Worm (Caenorhabditis elegans) whole organism, L3 larva: ENCODE measurements around the gene clc-26.

Experiments used
- aly-2 ChIP-seq: fragments of 150-350 bp; optimal IDR thresholded peaks from 2 replicates; lab custom pipeline; 2014; ENCODE audit warnings: missing biosample characterization, missing genetic modification characterization
- ceh-28 ChIP-seq: fragments of 150-350 bp; optimal IDR thresholded peaks from 2 replicates; lab custom pipeline; 2014; ENCODE audit warnings: missing biosample characterization, missing genetic modification reagents, missing genetic modification characterization
- ceh-82 ChIP-seq: fragments of 150-350 bp; optimal IDR thresholded peaks from 2 replicates; lab custom pipeline; 2014; ENCODE audit warnings: missing biosample characterization, missing genetic modification characterization
- daf-12 ChIP-seq: fragments of 150-350 bp; optimal IDR thresholded peaks from 2 replicates; lab custom pipeline; 2014; ENCODE audit warnings: missing biosample characterization, missing genetic modification reagents, missing genetic modification characterization
- egl-27 ChIP-seq: sonication (generic microtip); optimal IDR thresholded peaks from 4 replicates; lab custom pipeline; 2017; ENCODE audit warnings: missing biosample characterization, missing genetic modification reagents, missing genetic modification characterization
- egl-5 ChIP-seq: fragments of 150-350 bp; optimal IDR thresholded peaks from 2 replicates; lab custom pipeline; 2017; ENCODE audit warnings: missing biosample characterization, missing genetic modification reagents, missing genetic modification characterization, inconsistent platforms
- elt-2 ChIP-seq: sonication (generic microtip); optimal IDR thresholded peaks from 2 replicates; lab custom pipeline; 2016; ENCODE audit warnings: missing genetic modification reagents, mild to moderate bottlenecking, missing genetic modification characterization, missing compliant biosample characterization
- elt-3 ChIP-seq, 3 experiments: fragments of 150-350 bp in 1 of 3; sonication (generic microtip) in 2 of 3; optimal IDR thresholded peaks; 2 replicates in 2 of 3; 4 replicates in 1 of 3; lab custom pipeline; 2014 to 2017; ENCODE audit warnings: missing biosample characterization in 3 of 3, missing genetic modification characterization in 3 of 3
- eor-1 ChIP-seq, 2 experiments: fragments of 150-350 bp; optimal IDR thresholded peaks; 2 replicates each; lab custom pipeline; 2014 to 2018; ENCODE audit warnings: missing biosample characterization in 2 of 2, missing genetic modification characterization in 2 of 2
- fkh-2 ChIP-seq: fragments of 150-350 bp; optimal IDR thresholded peaks from 2 replicates; lab custom pipeline; 2014; ENCODE audit warnings: missing biosample characterization, missing genetic modification reagents, missing genetic modification characterization
- jun-1 ChIP-seq: fragments of 150-350 bp; optimal IDR thresholded peaks from 2 replicates; lab custom pipeline; 2014; ENCODE audit warnings: missing biosample characterization, missing genetic modification reagents, missing genetic modification characterization
- lin-15B ChIP-seq: fragments of 150-350 bp; optimal IDR thresholded peaks from 2 replicates; lab custom pipeline; 2014; ENCODE audit warnings: missing biosample characterization, missing genetic modification characterization
- mml-1 ChIP-seq: fragments of 150-350 bp; sonication (generic microtip); optimal IDR thresholded peaks from 3 replicates; lab custom pipeline; 2014; ENCODE audit warnings: missing biosample characterization, missing genetic modification characterization
- nfya-1 ChIP-seq: sonication (generic microtip); optimal IDR thresholded peaks from 2 replicates; lab custom pipeline; 2017; ENCODE audit warnings: missing genetic modification characterization, mild to moderate bottlenecking, missing compliant biosample characterization, antibody characterized with exemption, moderate library complexity; ENCODE audit not compliant: insufficient read depth
- nhr-11 ChIP-seq: fragments of 150-350 bp; optimal IDR thresholded peaks from 2 replicates; lab custom pipeline; 2014; ENCODE audit warnings: missing biosample characterization, missing genetic modification characterization
- nhr-12 ChIP-seq: fragments of 150-350 bp; optimal IDR thresholded peaks from 2 replicates; lab custom pipeline; 2014; ENCODE audit warnings: missing biosample characterization, missing genetic modification characterization
- nhr-23 ChIP-seq: fragments of 150-350 bp; optimal IDR thresholded peaks from 2 replicates; lab custom pipeline; 2014; ENCODE audit warnings: missing biosample characterization, missing genetic modification reagents, missing genetic modification characterization
- nhr-43 ChIP-seq: sonication (generic microtip); optimal IDR thresholded peaks from 2 replicates; lab custom pipeline; 2016; ENCODE audit warnings: mild to moderate bottlenecking, missing genetic modification characterization, missing compliant biosample characterization; ENCODE audit not compliant: poor library complexity, severe bottlenecking
- nhr-67 ChIP-seq: fragments of 150-350 bp; optimal IDR thresholded peaks from 2 replicates; lab custom pipeline; 2014; ENCODE audit warnings: missing biosample characterization, missing genetic modification characterization
- nhr-77 ChIP-seq: fragments of 150-350 bp; optimal IDR thresholded peaks from 2 replicates; lab custom pipeline; 2014; ENCODE audit warnings: missing biosample characterization, missing genetic modification characterization
- pqm-1 ChIP-seq: fragments of 150-350 bp; optimal IDR thresholded peaks from 2 replicates; lab custom pipeline; 2017; ENCODE audit warnings: missing biosample characterization, missing genetic modification characterization, inconsistent platforms
- tbx-2 ChIP-seq: sonication (generic microtip); optimal IDR thresholded peaks from 2 replicates; lab custom pipeline; 2016; ENCODE audit warnings: mild to moderate bottlenecking, missing genetic modification characterization, missing compliant biosample characterization
- zag-1 ChIP-seq: fragments of 150-350 bp; optimal IDR thresholded peaks from 2 replicates; lab custom pipeline; 2014; ENCODE audit warnings: missing biosample characterization, missing genetic modification characterization
- ztf-11 ChIP-seq: fragments of 150-350 bp; optimal IDR thresholded peaks from 2 replicates; lab custom pipeline; 2014; ENCODE audit warnings: missing biosample characterization, missing genetic modification characterization
- ztf-4 ChIP-seq: fragments of 150-350 bp; optimal IDR thresholded peaks from 2 replicates; lab custom pipeline; 2014; ENCODE audit warnings: missing biosample characterization, missing genetic modification characterization

clc-26 gene

ce11 chrIII:1034853-1035252 is 4.0 kb upstream of the clc-26 start:
- TF ChIP-seq zag-1 (tag; lab: Kevin White, UChicago) (no peak), ceh-82 (tag; lab: Kevin White, UChicago) (no peak), ceh-28 (tag; lab: Kevin White, UChicago) (no peak), nhr-23 (tag; lab: Kevin White, UChicago) (no peak)

ce11 chrIII:1028233-1028632 is 2.6 kb downstream of the clc-26 start:
- peak; percentile 76 for TF ChIP-seq elt-2 (tag; lab: Kevin White, UChicago)
- no peak for TF ChIP-seq ztf-11 (tag; lab: Kevin White, UChicago)
- no peak for TF ChIP-seq lin-15B (tag; lab: Kevin White, UChicago)
- peak; percentile 43 for TF ChIP-seq pqm-1
- TF ChIP-seq nhr-43: no peak
- TF ChIP-seq elt-3 (tag; optimal IDR thresholded peaks at IDR 0.05; lab: Kevin White, UChicago): no peak
- peak; percentile 19 for TF ChIP-seq jun-1 (tag; lab: Kevin White, UChicago)
- no peak for TF ChIP-seq aly-2 (tag; lab: Kevin White, UChicago)

ce11 chrIII:1026261-1026660 is 4.6 kb downstream of the clc-26 start, which contains the start of gene clc-25:
TSS of gene clc-25 (minus strand) at chrIII:1026361.
- TF ChIP-seq elt-2 (tag; lab: Kevin White, UChicago): peak; percentile 33
- no peak for TF ChIP-seq daf-12 (tag; lab: Kevin White, UChicago)

- TF ChIP-seq ztf-4 (tag; lab: Kevin White, UChicago) (no peak), elt-2 (tag; lab: Kevin White, UChicago) (peak; percentile 65)
These were observed 10.1 kb downstream of the clc-26 start, which contains the start of gene clc-23 for ce11 chrIII:1020732-1021131. TSS of gene clc-23 (plus strand) at chrIII:1020954.

- TF ChIP-seq eor-1 (tag; optimal IDR thresholded peaks at IDR 0.05; lab: Kevin White, UChicago) (no peak), pqm-1 (no peak)
These were observed 14.8 kb downstream of the clc-26 start, which contains the start of gene Y34F4.3 for ce11 chrIII:1016080-1016479. TSS of gene Y34F4.3 (minus strand) at chrIII:1016180.

ce11 chrIII:1009775-1010174 is 21.1 kb downstream of the clc-26 start, which contains the start of gene clc-24:
TSS of gene clc-24 (plus strand) at chrIII:1010037.
- TF ChIP-seq nhr-77 (tag; lab: Kevin White, UChicago) (no peak), ceh-82 (tag; lab: Kevin White, UChicago) (no peak), nfya-1 (tag; lab: Kevin White, UChicago) (no peak), nhr-23 (tag; lab: Kevin White, UChicago) (no peak), tbx-2 (no peak)
- TF ChIP-seq, all 47 proteins: peak for 0

- no peak for TF ChIP-seq nhr-12 (tag; lab: Kevin White, UChicago)
- TF ChIP-seq tbx-2: no peak
- TF ChIP-seq mml-1 (tag; lab: Kevin White, UChicago): no peak
- no peak for TF ChIP-seq fkh-2
- TF ChIP-seq, all 47 proteins: peak for 0
These were observed 22.8 kb downstream of the clc-26 start, which contains the start of gene clc-27 for ce11 chrIII:1008091-1008490. TSS of gene clc-27 (plus strand) at chrIII:1008391.

ce11 chrIII:1007143-1007905 is 23.5 kb downstream of the clc-26 start:
- TF ChIP-seq elt-3 (tag; optimal IDR thresholded peaks at IDR 0.05; lab: Kevin White, UChicago) (no peak), egl-5 (tag; lab: Kevin White, UChicago) (no peak), egl-27 (tag; lab: Kevin White, UChicago) (no peak), nhr-11 (tag; lab: Kevin White, UChicago) (no peak), nhr-67 (tag; lab: Kevin White, UChicago) (no peak), tbx-2 (no peak)
